Fruit fly (Drosophila melanogaster) whole organism, embryonic: Measurements from ENCODE around the gene CG31637.

Source experiments
- C15 ChIP-seq: fragments of 200-800 bp; sonication (Bioruptor generic); IDR thresholded peaks from 3 replicates; pipeline ENCODE4 v1.3.6; 2022; ENCODE audit warnings: missing biosample characterization, missing genetic modification characterization
- CG10959 ChIP-seq: fragments of 200-800 bp; sonication (Bioruptor generic); IDR thresholded peaks from 2 replicates; pipeline ENCODE4 v1.3.6; 2022; ENCODE audit warnings: missing biosample characterization, missing genetic modification characterization
- CG12071 ChIP-seq: fragments of 200-800 bp; sonication (Bioruptor generic); optimal IDR thresholded peaks from 3 replicates; lab custom pipeline; 2018; ENCODE audit warnings: missing biosample characterization, mild to moderate bottlenecking, missing genetic modification characterization
- CG12391 ChIP-seq: fragments of 200-800 bp; sonication (Bioruptor generic); optimal IDR thresholded peaks from 3 replicates; lab custom pipeline; 2018; ENCODE audit warnings: missing biosample characterization, mild to moderate bottlenecking, missing genetic modification characterization, moderate library complexity
- CG13775 ChIP-seq: fragments of 200-800 bp; sonication (Bioruptor generic); optimal IDR thresholded peaks from 3 replicates; lab custom pipeline; 2017; ENCODE audit warnings: missing biosample characterization, mild to moderate bottlenecking, missing genetic modification characterization
- CG16813 ChIP-seq: fragments of 200-800 bp; sonication (Bioruptor generic); IDR thresholded peaks from 3 replicates; pipeline ENCODE4 v1.3.6; 2022; ENCODE audit warnings: missing biosample characterization, missing genetic modification characterization; ENCODE audit not compliant: partially characterized antibody
- CG18764 ChIP-seq: fragments of 200-800 bp; sonication (Bioruptor generic); optimal IDR thresholded peaks from 3 replicates; lab custom pipeline; 2016; ENCODE audit warnings: missing biosample characterization, missing genetic modification characterization
- CG2678 ChIP-seq: fragments of 200-800 bp; sonication (Bioruptor generic); optimal IDR thresholded peaks from 3 replicates; lab custom pipeline; 2019; ENCODE audit warnings: missing biosample characterization, mild to moderate bottlenecking, missing genetic modification characterization, moderate library complexity
- CG2889 ChIP-seq: fragments of 200-800 bp; sonication (Bioruptor generic); IDR thresholded peaks from 3 replicates; pipeline ENCODE4 v1.3.6; 2022; ENCODE audit warnings: missing biosample characterization, missing genetic modification characterization
- CG34376 ChIP-seq: fragments of 200-800 bp; sonication (Bioruptor generic); optimal IDR thresholded peaks from 2 replicates; lab custom pipeline; 2018; ENCODE audit warnings: missing biosample characterization, mild to moderate bottlenecking, missing genetic modification characterization
- CG43689 ChIP-seq: fragments of 200-800 bp; sonication (Bioruptor generic); IDR thresholded peaks from 2 replicates; pipeline ENCODE4 v1.3.6; 2022; ENCODE audit warnings: missing biosample characterization, missing genetic modification characterization
- CG4820 ChIP-seq: fragments of 200-800 bp; sonication (Bioruptor generic); optimal IDR thresholded peaks from 3 replicates; lab custom pipeline; 2016; ENCODE audit warnings: missing biosample characterization, missing genetic modification characterization
- CG6791 ChIP-seq: fragments of 200-800 bp; sonication (Bioruptor generic); IDR thresholded peaks from 3 replicates; pipeline ENCODE4 v1.3.6; 2022; ENCODE audit warnings: missing biosample characterization, missing genetic modification characterization; ENCODE audit not compliant: partially characterized antibody
- CG6854 ChIP-seq: fragments of 200-800 bp; sonication (Bioruptor generic); optimal IDR thresholded peaks from 3 replicates; lab custom pipeline; 2017; ENCODE audit warnings: missing biosample characterization, mild to moderate bottlenecking, missing genetic modification characterization
- CG8765 ChIP-seq: fragments of 200-800 bp; sonication (Bioruptor generic); IDR thresholded peaks from 2 replicates; pipeline ENCODE4 v1.3.6; 2022; ENCODE audit warnings: missing biosample characterization, missing genetic modification characterization
- Dad ChIP-seq: fragments of 200-800 bp; sonication (Bioruptor generic); optimal IDR thresholded peaks from 3 replicates; lab custom pipeline; 2016; ENCODE audit warnings: missing biosample characterization, missing genetic modification characterization
- Dfd ChIP-seq, 2 experiments: fragments of >200 bp; optimal IDR thresholded peaks; 2 replicates each; lab custom pipeline; 2017; ENCODE audit warnings: missing biosample characterization in 2 of 2, missing genetic modification characterization in 2 of 2
- Ets65A ChIP-seq: fragments of 200-800 bp; sonication (Bioruptor generic); peaks from one replicate; lab custom pipeline; 2016; ENCODE audit warnings: missing biosample characterization, missing genetic modification characterization
- HLHmδ ChIP-seq: fragments of 200-800 bp; sonication (Bioruptor generic); optimal IDR thresholded peaks from 2 replicates; lab custom pipeline; 2018; ENCODE audit warnings: missing biosample characterization, mild to moderate bottlenecking, missing genetic modification characterization, moderate library complexity
- Lpt ChIP-seq: fragments of >200 bp; optimal IDR thresholded peaks from 2 replicates; lab custom pipeline; 2018; ENCODE audit warnings: missing biosample characterization, missing genetic modification characterization
- Med ChIP-seq: fragments of 200-800 bp; sonication (Bioruptor generic); peaks from one replicate; lab custom pipeline; 2016; ENCODE audit warnings: missing biosample characterization, missing genetic modification characterization, mild to moderate bottlenecking, inconsistent platforms, moderate library complexity
- Rx ChIP-seq: fragments of 200-800 bp; sonication (Bioruptor generic); IDR thresholded peaks from 2 replicates; pipeline ENCODE4 v1.3.6; 2022; ENCODE audit warnings: missing biosample characterization, missing genetic modification characterization
- Xbp1 ChIP-seq: fragments of 200-800 bp; sonication (Bioruptor generic); optimal IDR thresholded peaks from 3 replicates; lab custom pipeline; 2016; ENCODE audit warnings: missing biosample characterization, mild to moderate bottlenecking, missing genetic modification characterization
- crol ChIP-seq: fragments of 200-800 bp; sonication (Bioruptor generic); IDR thresholded peaks from 2 replicates; pipeline ENCODE4 v1.3.6; 2022; ENCODE audit warnings: missing biosample characterization, missing genetic modification characterization
- dmrt11E ChIP-seq: fragments of 200-800 bp; sonication (Bioruptor generic); optimal IDR thresholded peaks from 3 replicates; lab custom pipeline; 2018; ENCODE audit warnings: missing biosample characterization, mild to moderate bottlenecking, missing genetic modification characterization, moderate library complexity
- dmrt99B ChIP-seq: fragments of 200-800 bp; sonication (Bioruptor generic); optimal IDR thresholded peaks from 2 replicates; lab custom pipeline; 2018; ENCODE audit warnings: missing biosample characterization, mild to moderate bottlenecking, missing genetic modification characterization, moderate library complexity
- dysf ChIP-seq: fragments of 200-800 bp; sonication (Bioruptor generic); IDR thresholded peaks from 3 replicates; pipeline ENCODE4 v1.3.6; 2022; ENCODE audit warnings: missing biosample characterization, missing genetic modification characterization
- fru ChIP-seq: fragments of >200 bp; optimal IDR thresholded peaks from 2 replicates; lab custom pipeline; 2017
- grn ChIP-seq: fragments of 200-800 bp; sonication (Bioruptor generic); optimal IDR thresholded peaks from 3 replicates; lab custom pipeline; 2017; ENCODE audit warnings: missing biosample characterization, missing genetic modification characterization
- gsb ChIP-seq: fragments of 200-800 bp; sonication (Bioruptor generic); IDR thresholded peaks from 2 replicates; pipeline ENCODE4 v1.3.6; 2022; ENCODE audit warnings: missing biosample characterization, missing genetic modification characterization
- gsb-n ChIP-seq: fragments of 200-800 bp; sonication (Bioruptor generic); optimal IDR thresholded peaks from 3 replicates; lab custom pipeline; 2018; ENCODE audit warnings: missing biosample characterization, mild to moderate bottlenecking, missing genetic modification characterization
- h ChIP-seq: fragments of >200 bp; optimal IDR thresholded peaks from 2 replicates; lab custom pipeline; 2017
- ham ChIP-seq: fragments of 200-800 bp; sonication (Bioruptor generic); IDR thresholded peaks from 2 replicates; pipeline ENCODE4 v1.3.6; 2022; ENCODE audit warnings: missing biosample characterization, missing genetic modification characterization
- her ChIP-seq: fragments of 200-800 bp; sonication (Bioruptor generic); optimal IDR thresholded peaks from 2 replicates; lab custom pipeline; 2016; ENCODE audit warnings: missing biosample characterization, missing genetic modification characterization
- kay ChIP-seq: fragments of 200-800 bp; sonication (Bioruptor generic); optimal IDR thresholded peaks from 2 replicates; lab custom pipeline; 2016; ENCODE audit warnings: missing biosample characterization, missing genetic modification characterization
- lilli ChIP-seq: fragments of 200-800 bp; sonication (Bioruptor generic); optimal IDR thresholded peaks from 3 replicates; lab custom pipeline; 2016; ENCODE audit warnings: missing biosample characterization, missing genetic modification characterization
- mld ChIP-seq: fragments of 200-800 bp; sonication (Bioruptor generic); IDR thresholded peaks from 3 replicates; pipeline ENCODE4 v1.3.6; 2022; ENCODE audit warnings: missing biosample characterization, missing genetic modification characterization; ENCODE audit not compliant: partially characterized antibody
- oc ChIP-seq: fragments of 200-800 bp; sonication (Bioruptor generic); optimal IDR thresholded peaks from 2 replicates; lab custom pipeline; 2018; ENCODE audit warnings: missing biosample characterization, mild to moderate bottlenecking, missing genetic modification characterization, moderate library complexity
- odd ChIP-seq: fragments of 200-800 bp; sonication (Bioruptor generic); optimal IDR thresholded peaks from 2 replicates; lab custom pipeline; 2017; ENCODE audit warnings: missing biosample characterization, mild to moderate bottlenecking, missing genetic modification characterization
- org-1 ChIP-seq: fragments of 200-800 bp; sonication (Bioruptor generic); optimal IDR thresholded peaks from 2 replicates; lab custom pipeline; 2017; ENCODE audit warnings: missing biosample characterization, missing genetic modification characterization
- otp ChIP-seq: fragments of 200-800 bp; sonication (Bioruptor generic); IDR thresholded peaks from 3 replicates; pipeline ENCODE4, ENCODE4 v1.3.6; 2022; ENCODE audit warnings: missing biosample characterization, missing genetic modification characterization
- pros ChIP-seq: fragments of 200-800 bp; sonication (Bioruptor generic); optimal IDR thresholded peaks from 3 replicates; lab custom pipeline; 2019; ENCODE audit warnings: missing biosample characterization, mild to moderate bottlenecking, missing genetic modification characterization, moderate library complexity
- sd ChIP-seq: fragments of 200-800 bp; sonication (Bioruptor generic); optimal IDR thresholded peaks from 3 replicates; lab custom pipeline; 2018; ENCODE audit warnings: missing biosample characterization, mild to moderate bottlenecking, missing genetic modification characterization, moderate library complexity
- sisA ChIP-seq: fragments of 200-800 bp; sonication (Bioruptor generic); IDR thresholded peaks from 2 replicates; pipeline ENCODE4 v1.3.6; 2022; ENCODE audit warnings: missing biosample characterization, missing genetic modification characterization
- slbo ChIP-seq: fragments of 200-800 bp; sonication (Bioruptor generic); IDR thresholded peaks from 2 replicates; pipeline ENCODE4 v1.3.6; 2022; ENCODE audit warnings: missing biosample characterization, missing genetic modification characterization
- tll ChIP-seq, 2 experiments: fragments of 200-800 bp in 1 of 2; fragments of >200 bp in 1 of 2; sonication (Bioruptor generic) in 1 of 2; optimal IDR thresholded peaks; 2 replicates each; lab custom pipeline; 2017 to 2019; ENCODE audit warnings: missing biosample characterization in 2 of 2, missing genetic modification characterization in 2 of 2, mild to moderate bottlenecking in 1 of 2, moderate library complexity in 1 of 2
- tup ChIP-seq: fragments of 200-800 bp; sonication (Bioruptor generic); optimal IDR thresholded peaks from 2 replicates; lab custom pipeline; 2016; ENCODE audit warnings: missing biosample characterization, mild to moderate bottlenecking, missing genetic modification characterization, moderate library complexity
- yki ChIP-seq: fragments of >200 bp; optimal IDR thresholded peaks from 3 replicates; lab custom pipeline; 2018
- z ChIP-seq: fragments of 200-800 bp; sonication (Bioruptor generic); IDR thresholded peaks from 3 replicates; pipeline ENCODE4 v1.3.6; 2022; ENCODE audit warnings: missing biosample characterization, missing genetic modification characterization

Gene CG31637

dm6 chr2L:6532977-6533376 lies 34.5 kb downstream of the CG31637 start:
- TF ChIP-seq yki (no peak), fru (no peak), Lpt (GFP tag; lab: Kevin White, UChicago) (no peak), crol (GFP tag; lab: Robert Waterston, UW) (0 out of 2 replicates have a peak, but pooled peaks have one; percentile 9), CG16813 (GFP tag; lab: Robert Waterston, UW) (no peak), slbo (GFP tag; lab: Robert Waterston, UW) (no peak), gsb-n (tag; lab: Kevin White, UChicago) (no peak)

DNA sequence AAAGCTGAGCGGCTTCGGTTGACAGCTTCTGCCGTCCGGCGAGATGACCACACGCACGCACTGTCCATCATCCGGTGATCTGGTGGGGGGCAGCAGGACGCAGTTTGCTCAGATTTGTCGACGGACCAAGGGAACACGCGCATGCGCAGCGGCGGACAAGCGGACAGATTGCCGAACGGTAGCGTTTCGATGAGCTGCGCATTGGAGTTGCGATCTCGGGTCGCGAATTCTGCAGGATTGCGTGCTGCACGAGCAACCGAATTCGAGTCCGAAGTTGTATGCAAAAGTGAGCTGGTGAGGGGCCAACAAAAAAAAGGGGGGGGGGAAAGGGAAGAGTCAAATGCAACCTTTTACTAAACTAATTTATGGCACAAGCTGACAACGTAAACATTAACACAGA lies 35.3 kb downstream of the CG31637 start:
- TF ChIP-seq HLHmδ (GFP tag; lab: Kevin White, UChicago), result no peak
- no peak for TF ChIP-seq dysf (GFP tag; lab: Robert Waterston, UW)
- no peak for TF ChIP-seq org-1 (GFP tag; lab: Kevin White, UChicago)
- TF ChIP-seq Med (GFP tag; lab: Kevin White, UChicago), result peak; percentile 3
- TF ChIP-seq odd (GFP tag; lab: Kevin White, UChicago), result no peak
- no peak for TF ChIP-seq gsb
- no peak for TF ChIP-seq dmrt99B (tag; lab: Kevin White, UChicago)
- no peak for TF ChIP-seq tll (GFP tag; optimal IDR thresholded peaks at IDR 0.05; lab: Kevin White, UChicago)
- no peak for TF ChIP-seq ham (GFP tag; lab: Robert Waterston, UW)
- no peak for TF ChIP-seq CG6854 (GFP tag; lab: Kevin White, UChicago)
- no peak for TF ChIP-seq otp (GFP tag; lab: Robert Waterston, UW)
- no peak for TF ChIP-seq Dfd (GFP tag; optimal IDR thresholded peaks at IDR 0.05; lab: Kevin White, UChicago)
- TF ChIP-seq CG2889, result no peak
- 0 out of 3 replicates have a peak, but pooled peaks have one; percentile 11 for TF ChIP-seq CG6791 (GFP tag; lab: Robert Waterston, UW)
- 0 out of 2 replicates have a peak, but pooled peaks have one; percentile 10 for TF ChIP-seq sisA

- TF ChIP-seq CG6854 (GFP tag; lab: Kevin White, UChicago) (no peak), dmrt11E (no peak), CG12071 (no peak), crol (GFP tag; lab: Robert Waterston, UW) (peak; percentile 84), tup (GFP tag; lab: Kevin White, UChicago) (no peak), z (GFP tag; lab: Robert Waterston, UW) (no peak), oc (tag; lab: Kevin White, UChicago) (peak; percentile 80), CG18764 (no peak), Ets65A (GFP tag; lab: Kevin White, UChicago) (peak; percentile 46), grn (peak; percentile 96), Rx (no peak), C15 (GFP tag; lab: Robert Waterston, UW) (no peak), Dad (GFP tag; lab: Kevin White, UChicago) (no peak), Lpt (GFP tag; lab: Kevin White, UChicago) (no peak), CG4820 (GFP tag; lab: Kevin White, UChicago) (no peak), pros (GFP tag; lab: Kevin White, UChicago) (peak; percentile 94), CG34376 (GFP tag; lab: Kevin White, UChicago) (no peak), kay (GFP tag; lab: Kevin White, UChicago) (no peak), CG43689 (GFP tag; lab: Robert Waterston, UW) (no peak), CG13775 (GFP tag; lab: Kevin White, UChicago) (no peak), her (no peak), HLHmδ (GFP tag; lab: Kevin White, UChicago) (no peak), CG10959 (no peak), mld (GFP tag; lab: Robert Waterston, UW) (no peak), Xbp1 (GFP tag; lab: Kevin White, UChicago) (no peak), CG12391 (tag; lab: Kevin White, UChicago) (no peak), h (no peak), sd (tag; lab: Kevin White, UChicago) (peak; percentile 83), CG8765 (GFP tag; lab: Robert Waterston, UW) (no peak), lilli (GFP tag; lab: Kevin White, UChicago) (no peak), CG2678 (tag; lab: Kevin White, UChicago) (no peak)
These were observed 35.8 kb downstream of the CG31637 start for dm6 chr2L:6534125-6534815.
